Worm (Caenorhabditis elegans) whole organism, young adult: ENCODE results near the gene R07E5.6.
A peak's percentile ranks its signal among the peaks of the same experiment; 100 is the strongest.

ENCODE experiments used
- B0019.2 ChIP-seq: fragments of 200-800 bp; sonication (Bioruptor generic); conservative IDR thresholded peaks from 2 replicates; pipeline ENCODE4 v1.3.6; 2022; ENCODE audit warnings: missing genetic modification reagents, missing genetic modification characterization, missing compliant biosample characterization
- B0336.3 ChIP-seq: fragments of 200-800 bp; sonication (Bioruptor generic); IDR thresholded peaks from 2 replicates; pipeline ENCODE4 v1.3.6; 2022; ENCODE audit warnings: missing genetic modification characterization, missing compliant biosample characterization
- D2030.7 ChIP-seq: fragments of 200-800 bp; sonication (Bioruptor generic); IDR thresholded peaks from 2 replicates; pipeline ENCODE4 v1.3.6; 2022; ENCODE audit warnings: missing genetic modification reagents, missing genetic modification characterization, missing compliant biosample characterization
- F22D6.2 ChIP-seq: sonication (generic microtip); optimal IDR thresholded peaks from 2 replicates; lab custom pipeline; 2016; ENCODE audit warnings: mild to moderate bottlenecking, missing genetic modification characterization, missing compliant biosample characterization
- F23B12.7 ChIP-seq: sonication (generic microtip); optimal IDR thresholded peaks from 2 replicates; lab custom pipeline; 2017; ENCODE audit warnings: missing genetic modification characterization, mild to moderate bottlenecking, missing compliant biosample characterization, antibody characterized with exemption, moderate library complexity; ENCODE audit not compliant: insufficient read depth
- F33H1.4 ChIP-seq: fragments of 200-800 bp; sonication (Bioruptor generic); IDR thresholded peaks from 2 replicates; pipeline ENCODE4 v1.3.6; 2022; ENCODE audit warnings: missing genetic modification reagents, missing genetic modification characterization, missing compliant biosample characterization
- F55B11.4 ChIP-seq: sonication (generic microtip); optimal IDR thresholded peaks from 2 replicates; lab custom pipeline; 2016; ENCODE audit warnings: missing compliant biosample characterization, missing genetic modification characterization, borderline replicate concordance; ENCODE audit not compliant: insufficient read depth
- F57A8.1 ChIP-seq: fragments of 200-800 bp; sonication (Bioruptor generic); optimal IDR thresholded peaks from 2 replicates; lab custom pipeline; 2018; ENCODE audit warnings: mild to moderate bottlenecking, missing genetic modification characterization, moderate library complexity, missing compliant biosample characterization
- T07F8.4 ChIP-seq: sonication (generic microtip); optimal IDR thresholded peaks from 2 replicates; lab custom pipeline; 2016; ENCODE audit warnings: mild to moderate bottlenecking, missing genetic modification characterization, moderate library complexity, missing compliant biosample characterization
- Y56A3A.18 ChIP-seq: fragments of 200-800 bp; sonication (Bioruptor generic); IDR thresholded peaks from 2 replicates; pipeline ENCODE4 v1.3.6; 2022; ENCODE audit warnings: missing genetic modification reagents, missing genetic modification characterization, missing compliant biosample characterization
- Y95B8A.8 ChIP-seq: fragments of 200-800 bp; sonication (Bioruptor generic); IDR thresholded peaks from 2 replicates; pipeline ENCODE4 v1.3.6; 2022; ENCODE audit warnings: missing genetic modification reagents, missing genetic modification characterization, missing compliant biosample characterization
- ama-1 ChIP-seq, 3 experiments: fragments of 150-350 bp in 1 of 3; sonication (generic microtip) in 2 of 3; optimal IDR thresholded peaks; 2 replicates each; lab custom pipeline; 2014 to 2018; ENCODE audit warnings: missing biosample characterization in 2 of 3, missing genetic modification characterization in 2 of 3, missing genetic modification reagents in 2 of 3
- atf-7 ChIP-seq: sonication (generic microtip); optimal IDR thresholded peaks from 2 replicates; lab custom pipeline; 2017; ENCODE audit warnings: mild to moderate bottlenecking, missing genetic modification characterization, missing compliant biosample characterization
- athp-1 ChIP-seq: sonication (generic microtip); optimal IDR thresholded peaks from 2 replicates; lab custom pipeline; 2017; ENCODE audit warnings: mild to moderate bottlenecking, missing genetic modification characterization, missing compliant biosample characterization
- bed-1 ChIP-seq: fragments of 200-800 bp; sonication (Bioruptor generic); IDR thresholded peaks from 2 replicates; pipeline ENCODE4 v1.3.6; 2022; ENCODE audit warnings: missing genetic modification reagents, missing genetic modification characterization, missing compliant biosample characterization
- cebp-2 ChIP-seq: fragments of 200-800 bp; sonication (Bioruptor generic); IDR thresholded peaks from 2 replicates; pipeline ENCODE4 v1.3.6; 2022; ENCODE audit warnings: missing genetic modification characterization, missing compliant biosample characterization
- ceh-27 ChIP-seq: fragments of 200-800 bp; sonication (Bioruptor generic); optimal IDR thresholded peaks from 2 replicates; lab custom pipeline; 2018; ENCODE audit warnings: mild to moderate bottlenecking, missing genetic modification characterization, moderate library complexity, missing compliant biosample characterization
- ceh-58 ChIP-seq: fragments of 200-800 bp; sonication (Bioruptor generic); IDR thresholded peaks from 2 replicates; pipeline ENCODE4 v1.3.6; 2022; ENCODE audit warnings: missing genetic modification characterization, missing compliant biosample characterization
- dox-1 ChIP-seq: fragments of 200-800 bp; sonication (Bioruptor generic); IDR thresholded peaks from 2 replicates; pipeline ENCODE4 v1.3.6; 2022; ENCODE audit warnings: missing genetic modification reagents, missing genetic modification characterization, missing compliant biosample characterization
- efl-1 ChIP-seq: fragments of 150-350 bp; optimal IDR thresholded peaks from 2 replicates; lab custom pipeline; 2014; ENCODE audit warnings: missing biosample characterization, missing genetic modification reagents, missing genetic modification characterization
- egl-44 ChIP-seq: fragments of 200-800 bp; sonication (Bioruptor generic); IDR thresholded peaks from 2 replicates; pipeline ENCODE4 v1.3.6; 2022; ENCODE audit warnings: missing genetic modification reagents, missing genetic modification characterization, missing compliant biosample characterization
- egrh-3 ChIP-seq: fragments of 200-800 bp; sonication (Bioruptor generic); IDR thresholded peaks from 2 replicates; pipeline ENCODE4 v1.3.6; 2022; ENCODE audit warnings: missing genetic modification reagents, missing genetic modification characterization, missing compliant biosample characterization
- ekl-4 ChIP-seq: fragments of 200-800 bp; sonication (Bioruptor generic); IDR thresholded peaks from 2 replicates; pipeline ENCODE4 v1.3.6; 2022; ENCODE audit warnings: missing genetic modification reagents, missing genetic modification characterization, missing compliant biosample characterization
- fkh-3 ChIP-seq: sonication (generic microtip); optimal IDR thresholded peaks from 2 replicates; lab custom pipeline; 2016; ENCODE audit warnings: mild to moderate bottlenecking, missing genetic modification characterization, missing compliant biosample characterization
- him-1 ChIP-seq: sonication (generic microtip); optimal IDR thresholded peaks from 2 replicates; lab custom pipeline; 2016; ENCODE audit warnings: missing genotype, missing genetic modification reagents, missing genetic modification characterization, missing compliant biosample characterization
- hmg-1.2 ChIP-seq: fragments of 200-800 bp; sonication (Bioruptor generic); IDR thresholded peaks from 2 replicates; pipeline ENCODE4 v1.3.6; 2022; ENCODE audit warnings: missing genetic modification reagents, missing genetic modification characterization, missing compliant biosample characterization
- lag-1 ChIP-seq: fragments of 200-800 bp; sonication (Bioruptor generic); IDR thresholded peaks from 2 replicates; pipeline ENCODE4 v1.3.6; 2022; ENCODE audit warnings: missing genetic modification reagents, missing genetic modification characterization, missing compliant biosample characterization
- let-607 ChIP-seq, 2 experiments: fragments of 200-800 bp in 1 of 2; sonication (Bioruptor generic) in 1 of 2; sonication (generic microtip) in 1 of 2; optimal IDR thresholded peaks; 2 replicates each; lab custom pipeline; 2016 to 2018; ENCODE audit warnings: mild to moderate bottlenecking in 2 of 2, missing compliant biosample characterization in 2 of 2, missing genetic modification characterization in 2 of 2, moderate library complexity in 2 of 2, missing genotype in 1 of 2
- lin-26 ChIP-seq: fragments of 200-800 bp; sonication (Bioruptor generic); IDR thresholded peaks from 2 replicates; pipeline ENCODE4 v1.3.6; 2022; ENCODE audit warnings: missing genetic modification reagents, missing genetic modification characterization, missing compliant biosample characterization
- lin-54 ChIP-seq: fragments of 200-800 bp; sonication (Bioruptor generic); optimal IDR thresholded peaks from 2 replicates; lab custom pipeline; 2018; ENCODE audit warnings: mild to moderate bottlenecking, missing genetic modification characterization, missing compliant biosample characterization
- lir-1 ChIP-seq: fragments of 200-800 bp; sonication (Bioruptor generic); conservative IDR thresholded peaks from 2 replicates; pipeline ENCODE4 v1.3.6; 2022; ENCODE audit warnings: missing genetic modification reagents, missing genetic modification characterization, missing compliant biosample characterization
- madf-10 ChIP-seq: sonication (generic microtip); optimal IDR thresholded peaks from 2 replicates; lab custom pipeline; 2016; ENCODE audit warnings: mild to moderate bottlenecking, missing genetic modification characterization, missing compliant biosample characterization
- madf-8 ChIP-seq: fragments of 200-800 bp; sonication (Bioruptor generic); conservative IDR thresholded peaks from 2 replicates; pipeline ENCODE4 v1.3.6; 2022; ENCODE audit warnings: missing genetic modification reagents, missing genetic modification characterization, missing compliant biosample characterization
- nhr-179 ChIP-seq: sonication (generic microtip); optimal IDR thresholded peaks from 2 replicates; lab custom pipeline; 2016; ENCODE audit warnings: mild to moderate bottlenecking, missing genetic modification characterization, missing compliant biosample characterization
- nhr-27 ChIP-seq: fragments of 200-800 bp; sonication (Bioruptor generic); optimal IDR thresholded peaks from 2 replicates; lab custom pipeline; 2018; ENCODE audit warnings: mild to moderate bottlenecking, missing genetic modification characterization, moderate library complexity, missing compliant biosample characterization
- nhr-80 ChIP-seq: sonication (generic microtip); optimal IDR thresholded peaks from 2 replicates; lab custom pipeline; 2016; ENCODE audit warnings: missing genetic modification characterization, missing compliant biosample characterization
- pbrm-1 ChIP-seq: fragments of 200-800 bp; sonication (Bioruptor generic); IDR thresholded peaks from 2 replicates; pipeline ENCODE4 v1.3.6; 2022; ENCODE audit warnings: missing genetic modification reagents, missing genetic modification characterization, missing compliant biosample characterization
- pha-4 ChIP-seq: fragments of 150-350 bp; sonication (generic microtip); optimal IDR thresholded peaks from 2 replicates; lab custom pipeline; 2014; ENCODE audit warnings: missing biosample characterization, missing genetic modification reagents, missing genetic modification characterization
- snpc-1.1 ChIP-seq: sonication (generic microtip); optimal IDR thresholded peaks from 2 replicates; lab custom pipeline; 2017; ENCODE audit warnings: missing genetic modification characterization, mild to moderate bottlenecking, missing compliant biosample characterization, antibody characterized with exemption, moderate library complexity, missing genotype, missing genetic modification reagents; ENCODE audit not compliant: insufficient read depth
- snpc-1.3 ChIP-seq: sonication (generic microtip); optimal IDR thresholded peaks from 2 replicates; lab custom pipeline; 2017; ENCODE audit warnings: missing genetic modification characterization, mild to moderate bottlenecking, missing compliant biosample characterization, antibody characterized with exemption, moderate library complexity, missing genotype, missing genetic modification reagents; ENCODE audit not compliant: insufficient read depth
- snpc-3.4 ChIP-seq: sonication (generic microtip); optimal IDR thresholded peaks from 2 replicates; lab custom pipeline; 2017; ENCODE audit warnings: missing genetic modification characterization, mild to moderate bottlenecking, missing compliant biosample characterization, antibody characterized with exemption, moderate library complexity, missing genotype, missing genetic modification reagents
- somi-1 ChIP-seq: fragments of 200-800 bp; sonication (Bioruptor generic); optimal IDR thresholded peaks from 2 replicates; lab custom pipeline; 2018; ENCODE audit warnings: mild to moderate bottlenecking, missing genetic modification characterization, missing compliant biosample characterization
- ztf-18 ChIP-seq: sonication (generic microtip); optimal IDR thresholded peaks from 2 replicates; lab custom pipeline; 2016; ENCODE audit warnings: missing genotype, mild to moderate bottlenecking, missing genetic modification characterization, missing compliant biosample characterization
- ztf-25 ChIP-seq: fragments of 200-800 bp; sonication (Bioruptor generic); IDR thresholded peaks from 2 replicates; pipeline ENCODE4 v1.3.6; 2022; ENCODE audit warnings: missing genetic modification reagents, missing genetic modification characterization, missing compliant biosample characterization
- ztf-6 ChIP-seq: fragments of 200-800 bp; sonication (Bioruptor generic); IDR thresholded peaks from 2 replicates; pipeline ENCODE4 v1.3.6; 2022; ENCODE audit warnings: missing genetic modification reagents, missing genetic modification characterization, missing compliant biosample characterization

The R07E5.6 gene

DNA sequence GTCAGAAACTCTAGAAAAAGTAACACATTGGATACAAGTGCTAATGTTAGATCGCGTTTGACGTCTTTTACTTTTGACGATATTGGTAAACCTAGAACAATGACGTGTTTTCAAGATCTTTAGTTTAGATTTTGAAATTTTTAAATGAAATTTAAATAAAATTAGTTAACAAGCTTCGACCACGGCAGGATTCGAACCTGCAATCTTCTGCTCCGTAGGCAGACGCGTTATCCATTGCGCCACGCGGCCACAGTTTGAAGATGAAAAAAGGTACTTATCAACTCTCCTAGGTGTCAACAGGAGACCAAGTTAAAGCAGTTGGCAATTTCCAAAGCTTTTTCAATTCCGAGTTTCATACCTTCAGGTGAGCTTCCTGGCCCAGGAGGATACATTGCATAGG lies 50.8 kb downstream of the R07E5.6 start (continued):
- TF ChIP-seq madf-10 (tag; lab: Kevin White, UChicago) (peak; percentile 27), dox-1 (GFP tag; lab: Robert Waterston, UW) (peak; percentile 39; the same call in 1 of the 2 replicates)

DNA sequence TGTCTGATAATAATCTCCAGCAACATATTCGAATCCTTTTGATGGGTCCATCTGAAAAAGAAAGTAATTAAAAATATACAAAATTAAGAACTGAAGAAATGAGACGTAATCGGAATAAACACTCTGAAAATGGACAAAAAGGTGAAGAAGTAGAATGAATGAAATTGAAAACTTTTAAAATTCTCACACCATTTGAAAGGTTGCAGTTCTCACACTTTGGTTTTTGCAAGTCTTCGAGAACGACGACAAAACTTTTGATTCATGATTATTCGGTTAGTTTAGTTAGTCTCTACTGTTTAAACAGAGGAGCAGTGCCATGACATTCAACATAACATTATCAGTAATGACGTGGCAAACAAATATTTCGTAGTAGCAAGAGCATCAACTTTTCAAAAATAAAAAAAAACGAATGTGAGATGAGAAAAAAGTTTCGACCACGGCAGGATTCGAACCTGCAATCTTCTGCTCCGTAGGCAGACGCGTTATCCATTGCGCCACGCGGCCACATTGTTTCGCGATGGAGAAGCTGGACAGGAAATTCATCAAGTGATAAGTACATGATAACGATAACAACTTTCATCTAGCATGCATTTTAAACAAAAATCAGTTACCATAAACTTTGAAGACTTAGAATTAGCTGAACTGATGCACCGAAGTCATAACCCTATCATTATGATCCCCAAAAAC lies 51.5 kb downstream of the R07E5.6 start, which contains the start of gene ceh-43:
TSS of gene ceh-43 (minus strand) at position 51 of the 687 bp plus-strand sequence.
- TF ChIP-seq ama-1 (optimal IDR thresholded peaks at IDR 0.05; lab: Kevin White, UChicago) (no peak), ama-1 (GFP tag; optimal IDR thresholded peaks at IDR 0.05; lab: Kevin White, UChicago) (no peak), egl-44 (GFP tag; lab: Robert Waterston, UW) (no peak), him-1 (tag; lab: Kevin White, UChicago) (peak; percentile 46), lin-26 (GFP tag; lab: Robert Waterston, UW) (peak; percentile 78), F22D6.2 (no peak), pha-4 (tag; lab: Kevin White, UChicago) (no peak), nhr-80 (tag; lab: Kevin White, UChicago) (no peak), let-607 (tag; optimal IDR thresholded peaks at IDR 0.05; lab: Kevin White, UChicago) (no peak), snpc-3.4 (peak; percentile 38), F23B12.7 (tag; lab: Kevin White, UChicago) (peak; percentile 11), cebp-2 (GFP tag; lab: Robert Waterston, UW) (no peak), T07F8.4 (no peak), athp-1 (tag; lab: Kevin White, UChicago) (no peak), snpc-1.1 (tag; lab: Kevin White, UChicago) (no peak), somi-1 (GFP tag; lab: Kevin White, UChicago) (no peak), efl-1 (no peak), lin-54 (GFP tag; lab: Kevin White, UChicago) (peak; percentile 15), madf-8 (GFP tag; lab: Robert Waterston, UW) (no peak), fkh-3 (tag; lab: Kevin White, UChicago) (no peak), lir-1 (GFP tag; lab: Robert Waterston, UW) (0 out of 2 replicates have a peak, but pooled peaks have one; percentile 24), bed-1 (GFP tag; lab: Robert Waterston, UW) (0 out of 2 replicates have a peak, but pooled peaks have one; percentile 29), dox-1 (GFP tag; lab: Robert Waterston, UW) (no peak), egrh-3 (no peak), B0019.2 (GFP tag; lab: Robert Waterston, UW) (peak; percentile 57), ztf-25 (no peak), ztf-18 (peak; percentile 36), lag-1 (no peak), D2030.7 (GFP tag; lab: Robert Waterston, UW) (peak; percentile 60; the same call in 1 of the 2 replicates), Y56A3A.18 (GFP tag; lab: Robert Waterston, UW) (no peak), B0336.3 (GFP tag; lab: Robert Waterston, UW) (no peak), pbrm-1 (GFP tag; lab: Robert Waterston, UW) (peak; percentile 60), ceh-27 (GFP tag; lab: Kevin White, UChicago) (peak; percentile 13), nhr-179 (tag; lab: Kevin White, UChicago) (no peak), F57A8.1 (GFP tag; lab: Kevin White, UChicago) (no peak), Y95B8A.8 (GFP tag; lab: Robert Waterston, UW) (no peak), ekl-4 (GFP tag; lab: Robert Waterston, UW) (no peak), snpc-1.3 (tag; lab: Kevin White, UChicago) (no peak), ceh-58 (GFP tag; lab: Robert Waterston, UW) (no peak), hmg-1.2 (GFP tag; lab: Robert Waterston, UW) (peak; percentile 53), nhr-27 (tag; lab: Kevin White, UChicago) (no peak), F33H1.4 (GFP tag; lab: Robert Waterston, UW) (peak; percentile 45), atf-7 (tag; lab: Kevin White, UChicago) (no peak), ztf-6 (GFP tag; lab: Robert Waterston, UW) (no peak), F55B11.4 (tag; lab: Kevin White, UChicago) (no peak)
